Worm (Caenorhabditis elegans) whole organism, young adult: ENCODE results near the gene lpin-1.

Experiments
- B0019.2 ChIP-seq: fragments of 200-800 bp; sonication (Bioruptor generic); conservative IDR thresholded peaks from 2 replicates; pipeline ENCODE4 v1.3.6; 2022; ENCODE audit warnings: missing genetic modification reagents, missing genetic modification characterization, missing compliant biosample characterization
- B0035.1 ChIP-seq: sonication (generic microtip); optimal IDR thresholded peaks from 2 replicates; lab custom pipeline; 2016; ENCODE audit warnings: missing genetic modification characterization, mild to moderate bottlenecking, missing compliant biosample characterization, missing genotype, missing genetic modification reagents
- B0336.3 ChIP-seq: fragments of 200-800 bp; sonication (Bioruptor generic); IDR thresholded peaks from 2 replicates; pipeline ENCODE4 v1.3.6; 2022; ENCODE audit warnings: missing genetic modification characterization, missing compliant biosample characterization
- F10E7.11 ChIP-seq: sonication (generic microtip); optimal IDR thresholded peaks from 2 replicates; lab custom pipeline; 2017; ENCODE audit warnings: mild to moderate bottlenecking, missing genetic modification characterization, moderate library complexity, missing compliant biosample characterization
- F23B12.7 ChIP-seq: sonication (generic microtip); optimal IDR thresholded peaks from 2 replicates; lab custom pipeline; 2017; ENCODE audit warnings: missing genetic modification characterization, mild to moderate bottlenecking, missing compliant biosample characterization, antibody characterized with exemption, moderate library complexity; ENCODE audit not compliant: insufficient read depth
- F33H1.4 ChIP-seq: fragments of 200-800 bp; sonication (Bioruptor generic); IDR thresholded peaks from 2 replicates; pipeline ENCODE4 v1.3.6; 2022; ENCODE audit warnings: missing genetic modification reagents, missing genetic modification characterization, missing compliant biosample characterization
- F49E8.2 ChIP-seq: sonication (generic microtip); optimal IDR thresholded peaks from 3 replicates; lab custom pipeline; 2017; ENCODE audit warnings: missing genetic modification characterization, mild to moderate bottlenecking, missing compliant biosample characterization, antibody characterized with exemption, moderate library complexity; ENCODE audit not compliant: insufficient read depth
- K12H6.12 ChIP-seq: fragments of 200-800 bp; sonication (Bioruptor generic); optimal IDR thresholded peaks from 2 replicates; lab custom pipeline; 2018; ENCODE audit warnings: mild to moderate bottlenecking, missing genetic modification characterization, missing compliant biosample characterization
- T26A5.8 ChIP-seq: sonication (generic microtip); optimal IDR thresholded peaks from 2 replicates; lab custom pipeline; 2016; ENCODE audit warnings: missing genetic modification characterization, missing compliant biosample characterization
- Y53G8AR.9 ChIP-seq: fragments of 200-800 bp; sonication (Bioruptor generic); conservative IDR thresholded peaks from 2 replicates; pipeline ENCODE4 v1.3.6; 2022; ENCODE audit warnings: missing genetic modification reagents, missing genetic modification characterization, missing compliant biosample characterization
- Y67H2A.10 ChIP-seq: fragments of 200-800 bp; sonication (Bioruptor generic); conservative IDR thresholded peaks from 2 replicates; pipeline ENCODE4 v1.3.6; 2022; ENCODE audit warnings: missing genetic modification reagents, missing genetic modification characterization, missing compliant biosample characterization
- Y95B8A.8 ChIP-seq: fragments of 200-800 bp; sonication (Bioruptor generic); IDR thresholded peaks from 2 replicates; pipeline ENCODE4 v1.3.6; 2022; ENCODE audit warnings: missing genetic modification reagents, missing genetic modification characterization, missing compliant biosample characterization
- attf-3 ChIP-seq: fragments of 200-800 bp; sonication (Bioruptor generic); conservative IDR thresholded peaks from 2 replicates; pipeline ENCODE4 v1.3.6; 2022; ENCODE audit warnings: missing genetic modification reagents, missing genetic modification characterization, missing compliant biosample characterization
- bed-2 ChIP-seq: fragments of 200-800 bp; sonication (Bioruptor generic); IDR thresholded peaks from 2 replicates; pipeline ENCODE4 v1.3.6; 2022; ENCODE audit warnings: missing genetic modification reagents, missing genetic modification characterization, missing compliant biosample characterization
- ccch-3 ChIP-seq: fragments of 200-800 bp; sonication (Bioruptor generic); optimal IDR thresholded peaks from 2 replicates; lab custom pipeline; 2018; ENCODE audit warnings: mild to moderate bottlenecking, missing genetic modification characterization, missing compliant biosample characterization
- cebp-1 ChIP-seq, 2 experiments: fragments of 200-800 bp in 1 of 2; sonication (Bioruptor generic) in 1 of 2; sonication (generic microtip) in 1 of 2; IDR thresholded peaks in 1 of 2; optimal IDR thresholded peaks in 1 of 2; 2 replicates each; pipeline versions ENCODE4 v1.3.6 to Lab custom; 2017 to 2022; ENCODE audit warnings: missing compliant biosample characterization in 2 of 2, missing genetic modification characterization in 2 of 2, mild to moderate bottlenecking in 1 of 2, missing genetic modification reagents in 1 of 2, moderate library complexity in 1 of 2
- cebp-2 ChIP-seq: fragments of 200-800 bp; sonication (Bioruptor generic); IDR thresholded peaks from 2 replicates; pipeline ENCODE4 v1.3.6; 2022; ENCODE audit warnings: missing genetic modification characterization, missing compliant biosample characterization
- ceh-100 ChIP-seq: fragments of 200-800 bp; sonication (Bioruptor generic); IDR thresholded peaks from 2 replicates; pipeline ENCODE4 v1.3.6; 2022; ENCODE audit warnings: missing genetic modification reagents, missing genetic modification characterization, missing compliant biosample characterization
- ceh-58 ChIP-seq: fragments of 200-800 bp; sonication (Bioruptor generic); IDR thresholded peaks from 2 replicates; pipeline ENCODE4 v1.3.6; 2022; ENCODE audit warnings: missing genetic modification characterization, missing compliant biosample characterization
- chd-7 ChIP-seq: sonication (generic microtip); optimal IDR thresholded peaks from 2 replicates; lab custom pipeline; 2016; ENCODE audit warnings: mild to moderate bottlenecking, missing genetic modification characterization, moderate library complexity, missing compliant biosample characterization
- dox-1 ChIP-seq: fragments of 200-800 bp; sonication (Bioruptor generic); IDR thresholded peaks from 2 replicates; pipeline ENCODE4 v1.3.6; 2022; ENCODE audit warnings: missing genetic modification reagents, missing genetic modification characterization, missing compliant biosample characterization
- egrh-3 ChIP-seq: fragments of 200-800 bp; sonication (Bioruptor generic); IDR thresholded peaks from 2 replicates; pipeline ENCODE4 v1.3.6; 2022; ENCODE audit warnings: missing genetic modification reagents, missing genetic modification characterization, missing compliant biosample characterization
- him-1 ChIP-seq: sonication (generic microtip); optimal IDR thresholded peaks from 2 replicates; lab custom pipeline; 2016; ENCODE audit warnings: missing genotype, missing genetic modification reagents, missing genetic modification characterization, missing compliant biosample characterization
- hlh-12 ChIP-seq: sonication (generic microtip); optimal IDR thresholded peaks from 2 replicates; lab custom pipeline; 2016; ENCODE audit warnings: missing genetic modification characterization, missing compliant biosample characterization
- hlh-26 ChIP-seq: fragments of 200-800 bp; sonication (Bioruptor generic); conservative IDR thresholded peaks from 2 replicates; pipeline ENCODE4 v1.3.6; 2022; ENCODE audit warnings: missing genetic modification reagents, missing genetic modification characterization, missing compliant biosample characterization
- hmg-1.2 ChIP-seq: fragments of 200-800 bp; sonication (Bioruptor generic); IDR thresholded peaks from 2 replicates; pipeline ENCODE4 v1.3.6; 2022; ENCODE audit warnings: missing genetic modification reagents, missing genetic modification characterization, missing compliant biosample characterization
- hmg-20 ChIP-seq: fragments of 200-800 bp; sonication (Bioruptor generic); IDR thresholded peaks from 2 replicates; pipeline ENCODE4 v1.3.6; 2022; ENCODE audit warnings: missing genetic modification reagents, missing genetic modification characterization, missing compliant biosample characterization
- hrde-1 ChIP-seq: sonication (generic microtip); optimal IDR thresholded peaks from 2 replicates; lab custom pipeline; 2016; ENCODE audit warnings: missing genetic modification characterization, mild to moderate bottlenecking, missing compliant biosample characterization, moderate library complexity, missing genotype, missing genetic modification reagents, borderline replicate concordance
- let-526 ChIP-seq: fragments of 200-800 bp; sonication (Bioruptor generic); IDR thresholded peaks from 2 replicates; pipeline ENCODE4 v1.3.6; 2022; ENCODE audit warnings: missing genetic modification reagents, missing genetic modification characterization, missing compliant biosample characterization
- lin-35 ChIP-seq, 3 experiments: fragments of 150-350 bp in 2 of 3; sonication (generic microtip) in 1 of 3; optimal IDR thresholded peaks; 2 replicates each; lab custom pipeline; 2014 to 2018; ENCODE audit warnings: missing biosample characterization in 3 of 3, missing genetic modification characterization in 3 of 3, missing genetic modification reagents in 3 of 3
- lin-54 ChIP-seq: fragments of 200-800 bp; sonication (Bioruptor generic); optimal IDR thresholded peaks from 2 replicates; lab custom pipeline; 2018; ENCODE audit warnings: mild to moderate bottlenecking, missing genetic modification characterization, missing compliant biosample characterization
- madf-3 ChIP-seq: fragments of 200-800 bp; sonication (Bioruptor generic); IDR thresholded peaks from 2 replicates; pipeline ENCODE4 v1.3.6; 2022; ENCODE audit warnings: missing genetic modification reagents, missing genetic modification characterization, missing compliant biosample characterization
- mxl-1 ChIP-seq: sonication (generic microtip); optimal IDR thresholded peaks from 2 replicates; lab custom pipeline; 2016; ENCODE audit warnings: missing genetic modification characterization, missing compliant biosample characterization
- nfya-2 ChIP-seq: fragments of 200-800 bp; sonication (Bioruptor generic); IDR thresholded peaks from 2 replicates; pipeline ENCODE4 v1.3.6; 2022; ENCODE audit warnings: missing genetic modification reagents, missing genetic modification characterization, missing compliant biosample characterization
- nfyb-1 ChIP-seq: fragments of 200-800 bp; sonication (Bioruptor generic); IDR thresholded peaks from 2 replicates; pipeline ENCODE4 v1.3.6; 2022; ENCODE audit warnings: missing genetic modification reagents, missing genetic modification characterization, missing compliant biosample characterization
- nhr-179 ChIP-seq: sonication (generic microtip); optimal IDR thresholded peaks from 2 replicates; lab custom pipeline; 2016; ENCODE audit warnings: mild to moderate bottlenecking, missing genetic modification characterization, missing compliant biosample characterization
- nhr-80 ChIP-seq: sonication (generic microtip); optimal IDR thresholded peaks from 2 replicates; lab custom pipeline; 2016; ENCODE audit warnings: missing genetic modification characterization, missing compliant biosample characterization
- repo-1 ChIP-seq: sonication (generic microtip); optimal IDR thresholded peaks from 2 replicates; lab custom pipeline; 2017; ENCODE audit warnings: mild to moderate bottlenecking, missing genetic modification characterization, missing compliant biosample characterization
- sea-2 ChIP-seq: fragments of 200-800 bp; sonication (Bioruptor generic); IDR thresholded peaks from 2 replicates; pipeline ENCODE4 v1.3.6; 2022; ENCODE audit warnings: missing genetic modification characterization, missing compliant biosample characterization
- snpc-1.1 ChIP-seq: sonication (generic microtip); optimal IDR thresholded peaks from 2 replicates; lab custom pipeline; 2017; ENCODE audit warnings: missing genetic modification characterization, mild to moderate bottlenecking, missing compliant biosample characterization, antibody characterized with exemption, moderate library complexity, missing genotype, missing genetic modification reagents; ENCODE audit not compliant: insufficient read depth
- tbx-9 ChIP-seq: sonication (generic microtip); optimal IDR thresholded peaks from 2 replicates; lab custom pipeline; 2016; ENCODE audit warnings: borderline replicate concordance, missing genetic modification characterization, inconsistent platforms, missing compliant biosample characterization
- tlf-1 ChIP-seq: fragments of 200-800 bp; sonication (Bioruptor generic); optimal IDR thresholded peaks from 2 replicates; lab custom pipeline; 2018; ENCODE audit warnings: mild to moderate bottlenecking, missing genetic modification characterization, missing compliant biosample characterization
- unc-130 ChIP-seq: sonication (generic microtip); optimal IDR thresholded peaks from 2 replicates; lab custom pipeline; 2016; ENCODE audit warnings: missing genetic modification reagents, missing genetic modification characterization, missing compliant biosample characterization
- unc-62 ChIP-seq: fragments of 150-350 bp; optimal IDR thresholded peaks from 2 replicates; lab custom pipeline; 2014; ENCODE audit warnings: missing biosample characterization, missing genetic modification reagents, missing genetic modification characterization
- ztf-18 ChIP-seq: sonication (generic microtip); optimal IDR thresholded peaks from 2 replicates; lab custom pipeline; 2016; ENCODE audit warnings: missing genotype, mild to moderate bottlenecking, missing genetic modification characterization, missing compliant biosample characterization
- ztf-22 ChIP-seq: fragments of 200-800 bp; sonication (Bioruptor generic); optimal IDR thresholded peaks from 2 replicates; lab custom pipeline; 2018; ENCODE audit warnings: mild to moderate bottlenecking, missing genetic modification characterization, moderate library complexity, missing compliant biosample characterization
- ztf-26 ChIP-seq: sonication (generic microtip); optimal IDR thresholded peaks from 2 replicates; lab custom pipeline; 2017; ENCODE audit warnings: missing genetic modification characterization, missing compliant biosample characterization
- ztf-3 ChIP-seq: fragments of 200-800 bp; sonication (Bioruptor generic); optimal IDR thresholded peaks from 2 replicates; lab custom pipeline; 2018; ENCODE audit warnings: mild to moderate bottlenecking, missing genetic modification characterization, missing compliant biosample characterization

Gene lpin-1

DNA sequence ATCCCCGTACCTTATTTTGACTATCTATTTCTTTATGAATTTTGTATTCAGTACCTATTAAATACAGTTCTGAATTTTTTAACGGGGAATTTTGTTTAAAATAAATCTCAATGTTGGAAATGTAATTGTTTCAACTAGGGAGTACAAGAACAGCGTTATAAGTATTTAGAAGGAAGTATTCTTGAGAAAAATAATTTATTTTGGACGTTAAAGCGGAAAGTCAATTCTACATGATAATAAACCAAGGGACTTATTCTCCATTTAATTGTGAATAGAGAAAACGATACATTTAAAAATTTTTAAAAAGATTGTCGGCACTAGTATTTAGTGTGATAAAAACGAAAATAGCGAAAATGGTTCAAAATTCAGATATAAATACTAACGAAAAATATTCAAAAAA lies 15.2 kb upstream of the lpin-1 start (continued):
- peak; percentile 28 for TF ChIP-seq chd-7 (tag; lab: Kevin White, UChicago)
- TF ChIP-seq repo-1 (tag; lab: Kevin White, UChicago) = no peak
- no peak for TF ChIP-seq hmg-20 (GFP tag; lab: Robert Waterston, UW)
- TF ChIP-seq Y67H2A.10 (GFP tag; lab: Robert Waterston, UW) = no peak
- no peak for TF ChIP-seq B0035.1 (tag; lab: Kevin White, UChicago)
- 0 out of 2 replicates have a peak, but pooled peaks have one; percentile 13 for TF ChIP-seq F33H1.4 (GFP tag; lab: Robert Waterston, UW)
- peak; percentile 75; the same call in 1 of the 2 replicates for TF ChIP-seq Y53G8AR.9
- TF ChIP-seq unc-62 = no peak
- peak in 2 of 3 experiments; percentile 6 to 45 for TF ChIP-seq lin-35 (GFP tag; optimal IDR thresholded peaks at IDR 0.05; lab: Kevin White, UChicago)
- TF ChIP-seq hlh-12 = no peak
- peak; percentile 73 for TF ChIP-seq Y95B8A.8 (GFP tag; lab: Robert Waterston, UW)
- no peak for TF ChIP-seq bed-2 (GFP tag; lab: Robert Waterston, UW)
- TF ChIP-seq T26A5.8 (tag; lab: Kevin White, UChicago) = peak; percentile 4
- no peak for TF ChIP-seq attf-3
- no peak for TF ChIP-seq hlh-26 (GFP tag; lab: Robert Waterston, UW)
- no peak for TF ChIP-seq tbx-9 (tag; lab: Kevin White, UChicago)
- TF ChIP-seq F49E8.2 (tag; lab: Kevin White, UChicago) = peak; percentile 95
- no peak for TF ChIP-seq nfya-2 (GFP tag; lab: Robert Waterston, UW)
- TF ChIP-seq unc-130 (GFP tag; lab: Kevin White, UChicago) = peak; percentile 7
- peak; percentile 87 for TF ChIP-seq hrde-1 (tag; lab: Kevin White, UChicago)
- no peak for TF ChIP-seq ztf-26 (tag; lab: Kevin White, UChicago)
- no peak for TF ChIP-seq cebp-2 (GFP tag; lab: Robert Waterston, UW)
- no peak for TF ChIP-seq nhr-179 (tag; lab: Kevin White, UChicago)
- TF ChIP-seq cebp-1 (GFP tag; IDR thresholded peaks at IDR 0.05; lab: Robert Waterston, UW) = no peak
- peak; percentile 44 for TF ChIP-seq cebp-1 (tag; optimal IDR thresholded peaks at IDR 0.05; lab: Kevin White, UChicago)
- TF ChIP-seq F10E7.11 (tag; lab: Kevin White, UChicago) = peak; percentile 68
- TF ChIP-seq B0019.2 (GFP tag; lab: Robert Waterston, UW) = no peak
- 0 out of 2 replicates have a peak, but pooled peaks have one; percentile 12 for TF ChIP-seq ceh-58 (GFP tag; lab: Robert Waterston, UW)
- TF ChIP-seq let-526 (GFP tag; lab: Robert Waterston, UW) = no peak
- 0 out of 2 replicates have a peak, but pooled peaks have one; percentile 24 for TF ChIP-seq hmg-1.2
- peak; percentile 50 for TF ChIP-seq lin-54 (GFP tag; lab: Kevin White, UChicago)
- no peak for TF ChIP-seq ztf-22
- TF ChIP-seq him-1 = peak; percentile 71
- no peak for TF ChIP-seq K12H6.12 (tag; lab: Kevin White, UChicago)
- no peak for TF ChIP-seq nhr-80
- peak; percentile 15 for TF ChIP-seq tlf-1
- TF ChIP-seq F23B12.7 (tag; lab: Kevin White, UChicago) = no peak
- no peak for TF ChIP-seq ztf-3 (GFP tag; lab: Kevin White, UChicago)
- TF ChIP-seq mxl-1 (tag; lab: Kevin White, UChicago) = no peak
- peak; percentile 24 for TF ChIP-seq ztf-18
- no peak for TF ChIP-seq sea-2 (GFP tag; lab: Robert Waterston, UW)
- peak; percentile 59; the same call in 1 of the 2 replicates for TF ChIP-seq ceh-100 (GFP tag; lab: Robert Waterston, UW)
- TF ChIP-seq nfyb-1 (GFP tag; lab: Robert Waterston, UW) = 0 out of 2 replicates have a peak, but pooled peaks have one; percentile 22
- TF ChIP-seq snpc-1.1 = peak; percentile 27
- peak; percentile 12; the same call in 1 of the 2 replicates for TF ChIP-seq B0336.3
- 0 out of 2 replicates have a peak, but pooled peaks have one; percentile 72 for TF ChIP-seq madf-3
- TF ChIP-seq egrh-3 (GFP tag; lab: Robert Waterston, UW) = no peak
- no peak for TF ChIP-seq dox-1 (GFP tag; lab: Robert Waterston, UW)
- no peak for TF ChIP-seq ccch-3 (GFP tag; lab: Kevin White, UChicago)
